Fruit fly (Drosophila melanogaster): Measurements from ENCODE around the gene pnt.

- TF ChIP-seq ttk (optimal IDR thresholded peaks at IDR 0.05) = no peak
- no peak for TF ChIP-seq insv (optimal IDR thresholded peaks at IDR 0.05)
- TF ChIP-seq h (optimal IDR thresholded peaks at IDR 0.05) = no peak
- no peak for TF ChIP-seq Myc (optimal IDR thresholded peaks at IDR 0.05)
- TF ChIP-seq Sin3A (optimal IDR thresholded peaks at IDR 0.05) = no peak
These were observed 19.1 kb upstream of the pnt start for dm6 chr3R:23365028-23365427.

All from Kc167 (cell line).